Fruit fly (Drosophila melanogaster) whole organism, embryonic: ENCODE results near the gene Vps37B.

Experiments used
- Adf1 ChIP-seq: fragments of 200-800 bp; sonication (Bioruptor generic); IDR thresholded peaks from 2 replicates; pipeline ENCODE4 v1.3.6; 2022; ENCODE audit warnings: missing biosample characterization, missing genetic modification characterization
- CG12104 ChIP-seq: fragments of 200-800 bp; sonication (Bioruptor generic); optimal IDR thresholded peaks from 3 replicates; lab custom pipeline; 2016; ENCODE audit warnings: missing biosample characterization, missing genetic modification characterization
- CG13624 ChIP-seq: fragments of 200-800 bp; sonication (Bioruptor generic); optimal IDR thresholded peaks from 2 replicates; lab custom pipeline; 2016; ENCODE audit warnings: missing biosample characterization, missing genetic modification characterization
- CG13775 ChIP-seq: fragments of 200-800 bp; sonication (Bioruptor generic); optimal IDR thresholded peaks from 3 replicates; lab custom pipeline; 2017; ENCODE audit warnings: missing biosample characterization, mild to moderate bottlenecking, missing genetic modification characterization
- CG15479 ChIP-seq: fragments of 200-800 bp; sonication (Bioruptor generic); optimal IDR thresholded peaks from 3 replicates; lab custom pipeline; 2019; ENCODE audit warnings: missing biosample characterization, mild to moderate bottlenecking, missing genetic modification characterization, moderate library complexity
- CG16815 ChIP-seq: fragments of 200-800 bp; sonication (Bioruptor generic); optimal IDR thresholded peaks from 3 replicates; lab custom pipeline; 2017; ENCODE audit warnings: missing biosample characterization, mild to moderate bottlenecking, missing genetic modification characterization
- CG18476 ChIP-seq: fragments of 200-800 bp; sonication (Bioruptor generic); optimal IDR thresholded peaks from 2 replicates; lab custom pipeline; 2016; ENCODE audit warnings: missing biosample characterization, mild to moderate bottlenecking, missing genetic modification characterization
- CG2199 ChIP-seq: fragments of 200-800 bp; sonication (Bioruptor generic); IDR thresholded peaks from 3 replicates; pipeline ENCODE4 v1.3.6; 2022; ENCODE audit warnings: missing biosample characterization, missing genetic modification characterization
- CG3838 ChIP-seq: fragments of 200-800 bp; sonication (Bioruptor generic); optimal IDR thresholded peaks from 3 replicates; lab custom pipeline; 2016; ENCODE audit warnings: missing biosample characterization, missing genetic modification characterization
- CG6813 ChIP-seq: fragments of 200-800 bp; sonication (Bioruptor generic); optimal IDR thresholded peaks from 2 replicates; lab custom pipeline; 2017; ENCODE audit warnings: missing biosample characterization, missing genetic modification characterization, mild to moderate bottlenecking, moderate library complexity, missing genetic modification reagents
- CG9817 ChIP-seq: fragments of 200-800 bp; sonication (Bioruptor generic); optimal IDR thresholded peaks from 2 replicates; lab custom pipeline; 2018; ENCODE audit warnings: missing biosample characterization, mild to moderate bottlenecking, missing genetic modification characterization, moderate library complexity
- Dfd ChIP-seq, 2 experiments: fragments of >200 bp; optimal IDR thresholded peaks; 2 replicates each; lab custom pipeline; 2017; ENCODE audit warnings: missing biosample characterization in 2 of 2, missing genetic modification characterization in 2 of 2
- Ets65A ChIP-seq: fragments of 200-800 bp; sonication (Bioruptor generic); peaks from one replicate; lab custom pipeline; 2016; ENCODE audit warnings: missing biosample characterization, missing genetic modification characterization
- Gug ChIP-seq: fragments of 200-800 bp; sonication (Bioruptor generic); IDR thresholded peaks from 4 replicates; pipeline ENCODE4 v1.3.6; 2022; ENCODE audit warnings: missing biosample characterization, missing genetic modification characterization
- Jarid2 ChIP-seq: fragments of 200-800 bp; sonication (Bioruptor generic); optimal IDR thresholded peaks from 3 replicates; lab custom pipeline; 2017; ENCODE audit warnings: mild to moderate bottlenecking, missing biosample characterization, missing genetic modification reagents, missing genetic modification characterization
- Med ChIP-seq: fragments of 200-800 bp; sonication (Bioruptor generic); peaks from one replicate; lab custom pipeline; 2016; ENCODE audit warnings: missing biosample characterization, missing genetic modification characterization, mild to moderate bottlenecking, inconsistent platforms, moderate library complexity
- Mes4 ChIP-seq: fragments of 200-800 bp; sonication (Bioruptor generic); optimal IDR thresholded peaks from 2 replicates; lab custom pipeline; 2016; ENCODE audit warnings: missing biosample characterization, missing genetic modification characterization
- Pdp1 ChIP-seq, 2 experiments: fragments of 200-800 bp; sonication (Bioruptor generic); optimal IDR thresholded peaks; 3 replicates each; lab custom pipeline; 2016; ENCODE audit warnings: missing biosample characterization in 2 of 2, missing genetic modification characterization in 2 of 2, mild to moderate bottlenecking in 1 of 2, moderate library complexity in 1 of 2
- Trl ChIP-seq, 3 experiments: fragments of >200 bp in 2 of 3; fragments of 200-800 bp in 1 of 3; sonication (Bioruptor generic) in 1 of 3; optimal IDR thresholded peaks; 2 replicates in 1 of 3; 3 replicates in 2 of 3; lab custom pipeline; 2016 to 2017; ENCODE audit warnings: missing biosample characterization in 1 of 3, missing genetic modification characterization in 1 of 3
- Xrp1 ChIP-seq: fragments of 200-800 bp; sonication (Bioruptor generic); IDR thresholded peaks from 2 replicates; pipeline ENCODE4 v1.3.6; 2022; ENCODE audit warnings: missing biosample characterization, missing genetic modification characterization
- cg ChIP-seq: fragments of 200-800 bp; sonication (Bioruptor generic); optimal IDR thresholded peaks from 3 replicates; lab custom pipeline; 2019; ENCODE audit warnings: missing biosample characterization, mild to moderate bottlenecking, missing genetic modification characterization, moderate library complexity
- dan ChIP-seq: fragments of 200-800 bp; sonication (Bioruptor generic); IDR thresholded peaks from 2 replicates; pipeline ENCODE4 v1.3.6; 2022; ENCODE audit warnings: missing biosample characterization, missing genetic modification characterization
- kay ChIP-seq: fragments of 200-800 bp; sonication (Bioruptor generic); optimal IDR thresholded peaks from 2 replicates; lab custom pipeline; 2016; ENCODE audit warnings: missing biosample characterization, missing genetic modification characterization
- luna ChIP-seq: fragments of 200-800 bp; sonication (Bioruptor generic); optimal IDR thresholded peaks from 2 replicates; lab custom pipeline; 2016; ENCODE audit warnings: missing biosample characterization, missing genetic modification characterization
- p53 ChIP-seq: fragments of 200-800 bp; sonication (Bioruptor generic); optimal IDR thresholded peaks from 2 replicates; lab custom pipeline; 2016; ENCODE audit warnings: missing biosample characterization, missing genetic modification characterization
- pfk ChIP-seq: fragments of 200-800 bp; sonication (Bioruptor generic); optimal IDR thresholded peaks from 2 replicates; lab custom pipeline; 2018; ENCODE audit warnings: missing biosample characterization, mild to moderate bottlenecking, missing genetic modification characterization, moderate library complexity
- pnt ChIP-seq: fragments of 200-800 bp; sonication (Bioruptor generic); optimal IDR thresholded peaks from 3 replicates; lab custom pipeline; 2016; ENCODE audit warnings: missing biosample characterization, missing genetic modification characterization
- prd ChIP-seq, 3 experiments: fragments of >200 bp in 2 of 3; fragments of 200-800 bp in 1 of 3; sonication (Bioruptor generic) in 1 of 3; optimal IDR thresholded peaks in 2 of 3; IDR thresholded peaks in 1 of 3; 2 replicates in 2 of 3; 3 replicates in 1 of 3; pipeline versions ENCODE4 v1.3.6 to Lab custom; 2017 to 2022; ENCODE audit warnings: missing biosample characterization in 1 of 3, missing genetic modification characterization in 1 of 3
- sd ChIP-seq: fragments of 200-800 bp; sonication (Bioruptor generic); optimal IDR thresholded peaks from 3 replicates; lab custom pipeline; 2018; ENCODE audit warnings: missing biosample characterization, mild to moderate bottlenecking, missing genetic modification characterization, moderate library complexity
- so ChIP-seq: fragments of 200-800 bp; sonication (Bioruptor generic); IDR thresholded peaks from 3 replicates; pipeline ENCODE4 v1.3.6; 2022; ENCODE audit warnings: missing biosample characterization, missing genetic modification characterization
- sr ChIP-seq: fragments of 200-800 bp; sonication (Bioruptor generic); IDR thresholded peaks from 3 replicates; pipeline ENCODE4 v1.3.6; 2022; ENCODE audit warnings: missing biosample characterization, missing genetic modification characterization
- zf30C ChIP-seq: fragments of 200-800 bp; sonication (Bioruptor generic); optimal IDR thresholded peaks from 3 replicates; lab custom pipeline; 2018; ENCODE audit warnings: missing biosample characterization, mild to moderate bottlenecking, missing genetic modification characterization

Gene Vps37B

DNA sequence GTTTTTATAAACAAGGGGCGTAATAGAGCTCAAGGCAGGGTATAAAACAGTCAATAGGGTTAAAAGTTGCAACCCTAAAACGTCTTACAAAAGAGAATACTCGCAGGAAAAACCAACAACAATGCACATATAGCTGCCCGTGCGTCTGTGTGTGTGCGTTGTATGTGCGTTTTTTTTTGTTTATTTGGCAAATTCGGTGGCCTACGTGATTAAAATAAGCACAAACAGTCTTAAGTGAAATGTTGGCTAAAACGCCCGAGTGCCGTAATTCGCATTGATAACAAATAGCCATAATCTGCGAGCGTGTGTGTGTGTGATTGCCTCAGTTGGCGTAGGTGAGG is 31.2 kb downstream of the Vps37B start (continued):
- TF ChIP-seq Med (GFP tag; lab: Kevin White, UChicago): no peak
- no peak for TF ChIP-seq pfk
- no peak for TF ChIP-seq sr (GFP tag; lab: Robert Waterston, UW)
- no peak for TF ChIP-seq Mes4 (GFP tag; lab: Kevin White, UChicago)
- peak; percentile 83 for TF ChIP-seq cg (GFP tag; lab: Kevin White, UChicago)
- no peak for TF ChIP-seq Adf1 (GFP tag; lab: Robert Waterston, UW)
- TF ChIP-seq Dfd (GFP tag; optimal IDR thresholded peaks at IDR 0.05; lab: Kevin White, UChicago): no peak
- TF ChIP-seq prd (optimal IDR thresholded peaks at IDR 0.05; lab: Kevin White, UChicago): no peak
- TF ChIP-seq prd (GFP tag; IDR thresholded peaks at IDR 0.05; lab: Robert Waterston, UW): no peak
- no peak for TF ChIP-seq dan (GFP tag; lab: Robert Waterston, UW)
- TF ChIP-seq CG12104 (GFP tag; lab: Kevin White, UChicago): no peak
- TF ChIP-seq CG16815 (GFP tag; lab: Kevin White, UChicago): no peak
- TF ChIP-seq Trl (optimal IDR thresholded peaks at IDR 0.05; lab: Kevin White, UChicago): peak in 1 of 2 experiments; percentile 18
- TF ChIP-seq Trl (GFP tag; optimal IDR thresholded peaks at IDR 0.05; lab: Kevin White, UChicago): no peak
- no peak for TF ChIP-seq CG13775
- no peak for TF ChIP-seq Gug
- TF ChIP-seq CG3838: no peak
- TF ChIP-seq, all 482 proteins: peak for 7

DNA sequence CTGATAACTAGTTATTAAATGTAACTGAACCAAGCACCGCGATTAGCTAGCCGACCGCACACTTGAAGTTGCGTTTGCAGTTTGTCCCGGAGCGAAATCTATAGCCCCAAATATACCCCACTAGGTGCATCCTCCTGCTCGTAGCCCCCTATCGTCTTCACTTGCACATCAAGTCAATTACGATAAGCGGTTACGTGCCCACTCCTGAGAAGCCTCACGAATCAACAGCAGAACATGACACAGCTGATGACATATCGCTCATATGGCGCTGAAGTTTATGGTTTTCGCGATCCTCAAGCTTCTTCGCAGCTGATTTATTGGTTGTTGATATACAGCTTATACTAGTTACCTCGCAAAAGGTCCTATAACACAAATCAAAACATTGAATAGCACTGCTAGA is 35.3 kb downstream of the Vps37B start:
- TF ChIP-seq Med (GFP tag; lab: Kevin White, UChicago) (peak; percentile 40), CG6813 (GFP tag; lab: Kevin White, UChicago) (no peak)

DNA sequence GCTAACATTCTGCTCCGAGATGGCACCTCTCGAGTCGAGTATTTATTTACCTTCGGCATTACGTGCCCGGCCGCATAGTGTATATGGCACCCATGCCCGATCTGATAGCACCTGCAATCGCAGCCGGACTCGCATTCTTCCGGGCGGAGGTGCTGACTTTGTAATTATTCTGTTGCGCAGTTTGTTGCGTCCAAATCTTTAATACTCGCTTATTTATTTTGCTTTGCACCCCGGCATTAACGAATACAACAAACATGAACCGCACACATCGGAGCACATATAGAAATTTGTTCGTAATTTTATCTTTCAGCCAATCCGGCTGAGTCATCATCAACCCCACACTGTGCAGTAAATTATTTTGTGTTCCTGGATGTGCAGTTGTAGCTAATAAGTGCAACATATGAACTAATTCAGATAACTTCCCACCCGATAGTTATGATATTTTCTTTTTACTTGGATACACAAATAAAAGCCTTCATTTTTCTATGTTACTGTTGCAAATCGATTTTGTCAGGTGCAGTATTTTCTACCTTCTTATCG is 36.1 kb downstream of the Vps37B start:
- TF ChIP-seq zf30C: no peak
- TF ChIP-seq so (GFP tag; lab: Robert Waterston, UW): 0 out of 3 replicates have a peak, but pooled peaks have one; percentile 15
- TF ChIP-seq kay: no peak
- TF ChIP-seq Pdp1 (GFP tag; optimal IDR thresholded peaks at IDR 0.05; lab: Kevin White, UChicago): peak in 1 of 2 experiments; percentile 5
- TF ChIP-seq Xrp1 (GFP tag; lab: Robert Waterston, UW): 0 out of 2 replicates have a peak, but pooled peaks have one; percentile 6
- peak; percentile 41; the same call in 1 of the 3 replicates for TF ChIP-seq CG2199 (GFP tag; lab: Robert Waterston, UW)
- TF ChIP-seq Ets65A (GFP tag; lab: Kevin White, UChicago): peak; percentile 19
- TF ChIP-seq Jarid2: no peak
- no peak for TF ChIP-seq CG13624 (GFP tag; lab: Kevin White, UChicago)
- no peak for TF ChIP-seq luna (GFP tag; lab: Kevin White, UChicago)
- TF ChIP-seq sd (tag; lab: Kevin White, UChicago): peak; percentile 5
- TF ChIP-seq pnt (GFP tag; lab: Kevin White, UChicago): no peak

DNA sequence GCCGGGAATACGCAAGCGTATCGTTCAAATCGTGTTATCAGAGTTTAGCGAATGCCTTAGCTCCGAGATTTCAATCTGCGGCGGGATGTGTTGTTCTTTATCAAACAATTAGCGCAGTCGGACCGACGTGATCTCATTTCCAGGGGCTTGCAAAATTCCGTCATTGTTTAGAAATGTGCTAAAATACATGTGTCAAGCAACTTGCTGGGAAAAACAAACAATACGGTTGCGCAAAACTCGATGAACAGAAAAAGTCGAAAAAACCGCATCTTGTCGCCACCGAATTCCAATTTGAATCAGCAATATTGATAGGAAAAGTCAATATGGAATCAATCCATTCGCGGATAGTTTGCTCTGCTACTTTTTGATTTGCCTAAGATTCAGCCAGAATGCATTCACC is 36.6 kb downstream of the Vps37B start, which contains the start of gene Tim17a2:
Gene Tim17a2 (minus strand): TSS at position 101 of the 400 bp plus-strand sequence.
- TF ChIP-seq Med (GFP tag; lab: Kevin White, UChicago) (peak; percentile 7), CG18476 (no peak), p53 (GFP tag; lab: Kevin White, UChicago) (no peak), CG9817 (tag; lab: Kevin White, UChicago) (no peak), CG15479 (GFP tag; lab: Kevin White, UChicago) (peak; percentile 63)
- TF ChIP-seq, all 482 proteins: peak for 2
